Fruit fly (Drosophila melanogaster) whole organism, embryonic: Measurements from ENCODE around the gene Spn38F.
A peak's percentile ranks its signal among the peaks of the same experiment; 100 is the strongest.

ENCODE experiments used
- CG10274 ChIP-seq: fragments of 200-800 bp; sonication (Bioruptor generic); optimal IDR thresholded peaks from 3 replicates; lab custom pipeline; 2017; ENCODE audit warnings: missing biosample characterization, mild to moderate bottlenecking, missing genetic modification characterization
- CG11085 ChIP-seq: fragments of 200-800 bp; sonication (Bioruptor generic); IDR thresholded peaks from 2 replicates; pipeline ENCODE4 v1.3.6; 2022; ENCODE audit warnings: missing biosample characterization, missing genetic modification characterization
- CG13624 ChIP-seq: fragments of 200-800 bp; sonication (Bioruptor generic); optimal IDR thresholded peaks from 2 replicates; lab custom pipeline; 2016; ENCODE audit warnings: missing biosample characterization, missing genetic modification characterization
- CG13894 ChIP-seq: fragments of 200-800 bp; sonication (Bioruptor generic); optimal IDR thresholded peaks from 3 replicates; lab custom pipeline; 2018; ENCODE audit warnings: missing biosample characterization, mild to moderate bottlenecking, missing genetic modification characterization, moderate library complexity
- CG15479 ChIP-seq: fragments of 200-800 bp; sonication (Bioruptor generic); optimal IDR thresholded peaks from 3 replicates; lab custom pipeline; 2019; ENCODE audit warnings: missing biosample characterization, mild to moderate bottlenecking, missing genetic modification characterization, moderate library complexity
- CG17568 ChIP-seq: fragments of 200-800 bp; sonication (Bioruptor generic); optimal IDR thresholded peaks from 2 replicates; lab custom pipeline; 2018; ENCODE audit warnings: missing biosample characterization, mild to moderate bottlenecking, missing genetic modification characterization, moderate library complexity
- CG1832 ChIP-seq: fragments of 200-800 bp; sonication (Bioruptor generic); optimal IDR thresholded peaks from 2 replicates; lab custom pipeline; 2017; ENCODE audit warnings: missing biosample characterization, mild to moderate bottlenecking, missing genetic modification characterization, inconsistent platforms
- CG2129 ChIP-seq: fragments of 200-800 bp; sonication (Bioruptor generic); IDR thresholded peaks from 2 replicates; pipeline ENCODE4 v1.3.6; 2022; ENCODE audit warnings: missing biosample characterization, missing genetic modification characterization; ENCODE audit not compliant: partially characterized antibody
- CG31224 ChIP-seq: fragments of 200-800 bp; sonication (Bioruptor generic); IDR thresholded peaks from 2 replicates; pipeline ENCODE4 v1.3.6; 2022; ENCODE audit warnings: missing biosample characterization, missing genetic modification characterization
- CG3407 ChIP-seq: fragments of 200-800 bp; sonication (Bioruptor generic); optimal IDR thresholded peaks from 2 replicates; lab custom pipeline; 2018; ENCODE audit warnings: missing biosample characterization, mild to moderate bottlenecking, missing genetic modification characterization
- CG4854 ChIP-seq: fragments of 200-800 bp; sonication (Bioruptor generic); optimal IDR thresholded peaks from 2 replicates; lab custom pipeline; 2016; ENCODE audit warnings: missing biosample characterization, missing genetic modification characterization, inconsistent platforms
- CG7556 ChIP-seq: fragments of 200-800 bp; sonication (Bioruptor generic); optimal IDR thresholded peaks from 2 replicates; lab custom pipeline; 2017; ENCODE audit warnings: missing biosample characterization, mild to moderate bottlenecking, missing genetic modification characterization
- CG7786 ChIP-seq: fragments of 200-800 bp; sonication (Bioruptor generic); optimal IDR thresholded peaks from 2 replicates; lab custom pipeline; 2016; ENCODE audit warnings: missing biosample characterization, missing genetic modification characterization
- CG7928 ChIP-seq: fragments of 200-800 bp; sonication (Bioruptor generic); optimal IDR thresholded peaks from 2 replicates; lab custom pipeline; 2017; ENCODE audit warnings: missing biosample characterization, mild to moderate bottlenecking, missing genetic modification characterization
- CG7963 ChIP-seq: fragments of 200-800 bp; sonication (Bioruptor generic); IDR thresholded peaks from 3 replicates; pipeline ENCODE4 v1.3.6; 2022; ENCODE audit warnings: missing biosample characterization, missing genetic modification characterization; ENCODE audit not compliant: partially characterized antibody
- CG8478 ChIP-seq: fragments of >200 bp; optimal IDR thresholded peaks from 2 replicates; lab custom pipeline; 2018
- CG9817 ChIP-seq: fragments of 200-800 bp; sonication (Bioruptor generic); optimal IDR thresholded peaks from 2 replicates; lab custom pipeline; 2018; ENCODE audit warnings: missing biosample characterization, mild to moderate bottlenecking, missing genetic modification characterization, moderate library complexity
- CG9932 ChIP-seq: fragments of 200-800 bp; sonication (Bioruptor generic); IDR thresholded peaks from 2 replicates; pipeline ENCODE4 v1.3.6; 2022; ENCODE audit warnings: missing biosample characterization, missing genetic modification characterization
- Drgx ChIP-seq: fragments of 200-800 bp; sonication (Bioruptor generic); IDR thresholded peaks from 2 replicates; pipeline ENCODE4 v1.3.6; 2022; ENCODE audit warnings: missing biosample characterization, missing genetic modification characterization
- Ets65A ChIP-seq: fragments of 200-800 bp; sonication (Bioruptor generic); peaks from one replicate; lab custom pipeline; 2016; ENCODE audit warnings: missing biosample characterization, missing genetic modification characterization
- Fer3 ChIP-seq: fragments of 200-800 bp; sonication (Bioruptor generic); optimal IDR thresholded peaks from 2 replicates; lab custom pipeline; 2018; ENCODE audit warnings: missing biosample characterization, mild to moderate bottlenecking, missing genetic modification characterization, moderate library complexity
- Med ChIP-seq: fragments of 200-800 bp; sonication (Bioruptor generic); peaks from one replicate; lab custom pipeline; 2016; ENCODE audit warnings: missing biosample characterization, missing genetic modification characterization, mild to moderate bottlenecking, inconsistent platforms, moderate library complexity
- Rfx ChIP-seq: fragments of 200-800 bp; sonication (Bioruptor generic); IDR thresholded peaks from 2 replicates; pipeline ENCODE4 v1.3.6; 2022; ENCODE audit warnings: missing biosample characterization, missing genetic modification characterization
- Sox100B ChIP-seq: fragments of 200-800 bp; sonication (Bioruptor generic); optimal IDR thresholded peaks from 3 replicates; lab custom pipeline; 2018; ENCODE audit warnings: missing biosample characterization, mild to moderate bottlenecking, missing genetic modification characterization
- Stat92E ChIP-seq, 3 experiments: fragments of >200 bp in 2 of 3; fragments of 200-800 bp in 1 of 3; sonication (Bioruptor generic) in 1 of 3; optimal IDR thresholded peaks; 2 replicates each; lab custom pipeline; 2017 to 2019; ENCODE audit warnings: missing biosample characterization in 3 of 3, missing genetic modification characterization in 3 of 3, mild to moderate bottlenecking in 1 of 3, moderate library complexity in 1 of 3
- Tbp ChIP-seq: fragments of >200 bp; optimal IDR thresholded peaks from 2 replicates; lab custom pipeline; 2018; ENCODE audit warnings: missing biosample characterization, missing genetic modification characterization
- Trl ChIP-seq, 3 experiments: fragments of >200 bp in 2 of 3; fragments of 200-800 bp in 1 of 3; sonication (Bioruptor generic) in 1 of 3; optimal IDR thresholded peaks; 2 replicates in 1 of 3; 3 replicates in 2 of 3; lab custom pipeline; 2016 to 2017; ENCODE audit warnings: missing biosample characterization in 1 of 3, missing genetic modification characterization in 1 of 3
- abd-A ChIP-seq: fragments of 200-800 bp; sonication (Bioruptor generic); optimal IDR thresholded peaks from 3 replicates; lab custom pipeline; 2019; ENCODE audit warnings: missing biosample characterization, mild to moderate bottlenecking, missing genetic modification characterization, moderate library complexity
- bbx ChIP-seq: fragments of 200-800 bp; sonication (Bioruptor generic); IDR thresholded peaks from 2 replicates; pipeline ENCODE4 v1.3.6; 2022; ENCODE audit warnings: missing biosample characterization, missing genetic modification characterization; ENCODE audit not compliant: partially characterized antibody
- crol ChIP-seq: fragments of 200-800 bp; sonication (Bioruptor generic); IDR thresholded peaks from 2 replicates; pipeline ENCODE4 v1.3.6; 2022; ENCODE audit warnings: missing biosample characterization, missing genetic modification characterization
- exex ChIP-seq: fragments of 200-800 bp; sonication (Bioruptor generic); optimal IDR thresholded peaks from 4 replicates; lab custom pipeline; 2018; ENCODE audit warnings: missing biosample characterization, mild to moderate bottlenecking, missing genetic modification characterization, moderate library complexity
- gfzf ChIP-seq: fragments of 200-800 bp; sonication (Bioruptor generic); optimal IDR thresholded peaks from 2 replicates; lab custom pipeline; 2016; ENCODE audit warnings: missing biosample characterization, mild to moderate bottlenecking, missing genetic modification characterization, moderate library complexity
- hkb ChIP-seq, 2 experiments: fragments of 200-800 bp in 1 of 2; fragments of >200 bp in 1 of 2; sonication (Bioruptor generic) in 1 of 2; IDR thresholded peaks in 1 of 2; optimal IDR thresholded peaks in 1 of 2; 2 replicates each; pipeline versions ENCODE4 v1.3.6 to Lab custom; 2017 to 2022; ENCODE audit warnings: missing biosample characterization in 1 of 2, missing genetic modification characterization in 1 of 2
- ken ChIP-seq: fragments of 200-800 bp; sonication (Bioruptor generic); IDR thresholded peaks from 3 replicates; pipeline ENCODE4 v1.3.6; 2022; ENCODE audit warnings: missing biosample characterization, missing genetic modification characterization
- mld ChIP-seq: fragments of 200-800 bp; sonication (Bioruptor generic); IDR thresholded peaks from 3 replicates; pipeline ENCODE4 v1.3.6; 2022; ENCODE audit warnings: missing biosample characterization, missing genetic modification characterization; ENCODE audit not compliant: partially characterized antibody
- nerfin-1 ChIP-seq: fragments of 200-800 bp; sonication (Bioruptor generic); optimal IDR thresholded peaks from 3 replicates; lab custom pipeline; 2019; ENCODE audit warnings: missing biosample characterization, mild to moderate bottlenecking, missing genetic modification characterization, moderate library complexity
- pita ChIP-seq: fragments of 200-800 bp; sonication (Bioruptor generic); optimal IDR thresholded peaks from 2 replicates; lab custom pipeline; 2017; ENCODE audit warnings: missing biosample characterization, mild to moderate bottlenecking, missing genetic modification characterization
- rib ChIP-seq: fragments of 200-800 bp; sonication (Bioruptor generic); IDR thresholded peaks from 2 replicates; pipeline ENCODE4 v1.3.6; 2022; ENCODE audit warnings: missing biosample characterization, missing genetic modification characterization
- sc ChIP-seq, 3 experiments: fragments of >200 bp in 2 of 3; fragments of 200-800 bp in 1 of 3; sonication (Bioruptor generic) in 1 of 3; optimal IDR thresholded peaks; 2 replicates in 2 of 3; 3 replicates in 1 of 3; lab custom pipeline; 2017; ENCODE audit warnings: mild to moderate bottlenecking in 1 of 3, missing biosample characterization in 1 of 3, missing genetic modification characterization in 1 of 3, missing genetic modification reagents in 1 of 3
- sim ChIP-seq: fragments of 200-800 bp; sonication (Bioruptor generic); IDR thresholded peaks from 2 replicates; pipeline ENCODE4 v1.3.6; 2022; ENCODE audit warnings: missing biosample characterization, missing genetic modification characterization
- sr ChIP-seq: fragments of 200-800 bp; sonication (Bioruptor generic); IDR thresholded peaks from 3 replicates; pipeline ENCODE4 v1.3.6; 2022; ENCODE audit warnings: missing biosample characterization, missing genetic modification characterization
- tgo ChIP-seq: fragments of 200-800 bp; sonication (Bioruptor generic); IDR thresholded peaks from 3 replicates; pipeline ENCODE4 v1.3.6; 2022; ENCODE audit warnings: missing biosample characterization, missing genetic modification characterization
- usp ChIP-seq: fragments of >200 bp; optimal IDR thresholded peaks from 2 replicates; lab custom pipeline; 2017; ENCODE audit warnings: missing biosample characterization, missing genetic modification characterization
- vnd ChIP-seq: fragments of 200-800 bp; sonication (Bioruptor generic); IDR thresholded peaks from 3 replicates; pipeline ENCODE4 v1.3.6; 2022; ENCODE audit warnings: missing biosample characterization, missing genetic modification characterization; ENCODE audit not compliant: partially characterized antibody
- zen2 ChIP-seq: fragments of 200-800 bp; sonication (Bioruptor generic); IDR thresholded peaks from 3 replicates; pipeline ENCODE4 v1.3.6; 2022; ENCODE audit warnings: missing biosample characterization, missing genetic modification characterization; ENCODE audit not compliant: partially characterized antibody
- zfh2 ChIP-seq: fragments of 200-800 bp; sonication (Bioruptor generic); optimal IDR thresholded peaks from 2 replicates; lab custom pipeline; 2016; ENCODE audit warnings: missing biosample characterization, missing genetic modification characterization

Spn38F gene

DNA sequence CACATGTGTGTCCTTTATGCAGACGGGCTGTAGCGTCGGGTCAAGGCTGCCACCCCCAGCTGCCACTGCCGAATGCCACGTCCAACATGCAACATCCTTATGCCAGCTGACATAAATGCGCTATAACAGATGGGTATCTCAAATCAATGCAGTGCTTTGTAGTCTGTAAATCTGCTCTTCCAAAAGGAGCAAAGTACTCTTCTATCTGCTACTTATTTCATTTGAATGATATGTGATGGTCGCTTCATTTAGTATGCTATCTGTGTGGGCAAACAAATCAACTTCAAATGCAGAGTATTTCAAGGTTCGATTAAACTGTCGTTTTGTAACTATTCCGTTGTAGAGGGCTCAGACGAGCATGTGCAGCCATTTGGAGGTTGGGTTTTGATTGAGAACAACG, 28.6 kb downstream of the Spn38F start:
- TF ChIP-seq CG13624 (GFP tag; lab: Kevin White, UChicago) (no peak), CG31224 (GFP tag; lab: Robert Waterston, UW) (no peak), Ets65A (GFP tag; lab: Kevin White, UChicago) (no peak), Drgx (peak; percentile 28; the same call in 1 of the 2 replicates)

DNA sequence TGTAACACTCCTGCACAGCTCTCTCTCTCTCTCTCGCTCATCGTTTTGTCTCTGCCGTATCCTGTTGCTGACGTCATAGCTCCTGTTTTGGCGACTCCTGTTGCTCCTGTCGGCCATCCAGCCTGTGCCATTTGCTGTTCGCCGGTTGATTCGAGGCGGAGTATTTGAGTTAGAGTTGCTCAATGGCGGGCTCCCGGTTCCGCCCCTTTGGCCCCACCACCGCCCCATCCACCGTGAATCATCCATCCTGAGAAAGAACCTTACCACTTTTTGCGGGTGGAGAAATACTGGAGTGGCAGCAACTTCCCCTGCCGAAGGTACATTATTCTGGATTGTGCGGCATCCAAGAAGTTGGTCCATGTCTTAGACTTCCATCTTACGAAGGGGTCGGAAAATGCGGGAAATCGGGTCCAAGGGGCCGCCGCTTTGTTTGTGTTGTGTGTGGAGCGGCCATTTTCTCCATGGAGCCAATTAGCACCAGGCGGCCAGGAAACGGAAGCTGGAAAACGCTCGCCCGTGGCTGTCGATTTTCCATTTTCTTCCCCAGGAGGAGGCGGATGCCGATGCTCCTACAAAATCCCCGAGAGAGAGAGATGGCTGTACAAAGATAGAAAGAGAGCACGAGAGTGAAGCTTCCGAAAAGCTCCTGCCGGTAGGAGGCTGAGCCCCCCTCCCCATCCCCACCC, 29.1 kb downstream of the Spn38F start:
- TF ChIP-seq Med (GFP tag; lab: Kevin White, UChicago) (peak; percentile 45), nerfin-1 (no peak), CG9932 (GFP tag; lab: Robert Waterston, UW) (peak; percentile 18; the same call in 1 of the 2 replicates), Sox100B (no peak), CG10274 (GFP tag; lab: Kevin White, UChicago) (no peak), Trl (optimal IDR thresholded peaks at IDR 0.05; lab: Kevin White, UChicago) (peak in 1 of 2 experiments; percentile 1), Trl (GFP tag; optimal IDR thresholded peaks at IDR 0.05; lab: Kevin White, UChicago) (no peak), CG3407 (GFP tag; lab: Kevin White, UChicago) (no peak), crol (GFP tag; lab: Robert Waterston, UW) (peak; percentile 14; the same call in 1 of the 2 replicates), CG7556 (GFP tag; lab: Kevin White, UChicago) (peak; percentile 74), gfzf (no peak), usp (GFP tag; lab: Kevin White, UChicago) (no peak), sim (GFP tag; lab: Robert Waterston, UW) (no peak), tgo (GFP tag; lab: Robert Waterston, UW) (0 out of 3 replicates have a peak, but pooled peaks have one; percentile 3), CG4854 (GFP tag; lab: Kevin White, UChicago) (no peak), ken (GFP tag; lab: Robert Waterston, UW) (no peak), sr (no peak), rib (no peak), exex (tag; lab: Kevin White, UChicago) (no peak), Rfx (GFP tag; lab: Robert Waterston, UW) (no peak), CG7928 (no peak), CG13894 (tag; lab: Kevin White, UChicago) (peak; percentile 94), CG7963 (GFP tag; lab: Robert Waterston, UW) (no peak), hkb (optimal IDR thresholded peaks at IDR 0.05; lab: Kevin White, UChicago) (no peak), hkb (GFP tag; IDR thresholded peaks at IDR 0.05; lab: Robert Waterston, UW) (peak; percentile 1; the same call in 1 of the 2 replicates), CG15479 (GFP tag; lab: Kevin White, UChicago) (no peak), Fer3 (tag; lab: Kevin White, UChicago) (no peak), CG1832 (GFP tag; lab: Kevin White, UChicago) (peak; percentile 38), abd-A (tag; lab: Kevin White, UChicago) (peak; percentile 67), zfh2 (GFP tag; lab: Kevin White, UChicago) (no peak), mld (GFP tag; lab: Robert Waterston, UW) (0 out of 3 replicates have a peak, but pooled peaks have one; percentile 17), Tbp (GFP tag; lab: Kevin White, UChicago) (no peak), zen2 (GFP tag; lab: Robert Waterston, UW) (0 out of 3 replicates have a peak, but pooled peaks have one; percentile 6), sc (optimal IDR thresholded peaks at IDR 0.05; lab: Kevin White, UChicago) (no peak), sc (GFP tag; optimal IDR thresholded peaks at IDR 0.05; lab: Kevin White, UChicago) (no peak), Stat92E (GFP tag; optimal IDR thresholded peaks at IDR 0.05; lab: Kevin White, UChicago) (no peak), CG8478 (no peak), CG9817 (tag; lab: Kevin White, UChicago) (no peak), bbx (GFP tag; lab: Robert Waterston, UW) (0 out of 2 replicates have a peak, but pooled peaks have one; percentile 8), CG2129 (GFP tag; lab: Robert Waterston, UW) (no peak), CG11085 (GFP tag; lab: Robert Waterston, UW) (no peak), CG7786 (GFP tag; lab: Kevin White, UChicago) (no peak), vnd (GFP tag; lab: Robert Waterston, UW) (no peak), pita (no peak), CG17568 (GFP tag; lab: Kevin White, UChicago) (no peak)
